Fruit fly (Drosophila melanogaster) whole organism, prepupa: ENCODE results near the gene stwl.
A peak's percentile ranks its signal among the peaks of the same experiment; 100 is the strongest.

Experiments
- Blimp-1 ChIP-seq: fragments of 200-800 bp; sonication (Bioruptor generic); optimal IDR thresholded peaks from 3 replicates; lab custom pipeline; 2017; ENCODE audit warnings: missing biosample characterization, missing genetic modification characterization, mild to moderate bottlenecking, moderate library complexity, missing genetic modification reagents
- CG10631 ChIP-seq: fragments of 200-800 bp; sonication (Bioruptor generic); optimal IDR thresholded peaks from 2 replicates; lab custom pipeline; 2016; ENCODE audit warnings: missing biosample characterization, missing genetic modification characterization
- CG11294 ChIP-seq: fragments of 200-800 bp; sonication (Bioruptor generic); IDR thresholded peaks from 2 replicates; pipeline ENCODE4 v1.3.6; 2022; ENCODE audit warnings: missing biosample characterization, missing genetic modification characterization
- CG11902 ChIP-seq: fragments of 200-800 bp; sonication (Bioruptor generic); optimal IDR thresholded peaks from 3 replicates; lab custom pipeline; 2016; ENCODE audit warnings: missing biosample characterization, missing genetic modification characterization
- CG15336 ChIP-seq: fragments of 200-800 bp; sonication (Bioruptor generic); IDR thresholded peaks from 2 replicates; pipeline ENCODE4 v1.3.6; 2022; ENCODE audit warnings: missing biosample characterization, missing genetic modification characterization
- CG16779 ChIP-seq: fragments of 200-800 bp; sonication (Bioruptor generic); optimal IDR thresholded peaks from 3 replicates; lab custom pipeline; 2017; ENCODE audit warnings: missing biosample characterization, mild to moderate bottlenecking, missing genetic modification characterization
- CG3032 ChIP-seq: fragments of 200-800 bp; optimal IDR thresholded peaks from 2 replicates; lab custom pipeline; 2019; ENCODE audit warnings: missing biosample characterization, mild to moderate bottlenecking, missing genetic modification characterization, moderate library complexity
- CG31627 ChIP-seq: fragments of 200-800 bp; sonication (Bioruptor generic); optimal IDR thresholded peaks from 3 replicates; lab custom pipeline; 2016; ENCODE audit warnings: missing biosample characterization, missing genetic modification characterization
- CG34406 ChIP-seq: fragments of 200-800 bp; sonication (Bioruptor generic); optimal IDR thresholded peaks from 3 replicates; lab custom pipeline; 2016; ENCODE audit warnings: missing biosample characterization, missing genetic modification characterization
- CG3919 ChIP-seq: fragments of 200-800 bp; sonication (Bioruptor generic); optimal IDR thresholded peaks from 3 replicates; lab custom pipeline; 2016; ENCODE audit warnings: missing biosample characterization, missing genetic modification characterization
- CG6163 ChIP-seq: fragments of 200-800 bp; sonication (Bioruptor generic); IDR thresholded peaks from 3 replicates; pipeline ENCODE4 v1.3.6; 2022; ENCODE audit warnings: missing biosample characterization, missing genetic modification characterization
- CG6276 ChIP-seq: fragments of 200-800 bp; sonication (Bioruptor generic); optimal IDR thresholded peaks from 2 replicates; lab custom pipeline; 2017; ENCODE audit warnings: missing biosample characterization, mild to moderate bottlenecking, missing genetic modification characterization
- CG6854 ChIP-seq: fragments of 200-800 bp; sonication (Bioruptor generic); optimal IDR thresholded peaks from 2 replicates; lab custom pipeline; 2017; ENCODE audit warnings: missing biosample characterization, mild to moderate bottlenecking, missing genetic modification characterization
- CG7368 ChIP-seq: fragments of 200-800 bp; sonication (Bioruptor generic); optimal IDR thresholded peaks from 3 replicates; lab custom pipeline; 2016; ENCODE audit warnings: missing biosample characterization, missing genetic modification characterization
- CG8119 ChIP-seq: fragments of 200-800 bp; sonication (Bioruptor generic); IDR thresholded peaks from 3 replicates; pipeline ENCODE4 v1.3.6; 2022; ENCODE audit warnings: missing biosample characterization, missing genetic modification characterization
- CG8632 ChIP-seq: fragments of 200-800 bp; sonication (Bioruptor generic); optimal IDR thresholded peaks from 3 replicates; lab custom pipeline; 2016; ENCODE audit warnings: missing biosample characterization, missing genetic modification characterization
- Eip75B ChIP-seq: fragments of 200-800 bp; sonication (Bioruptor generic); optimal IDR thresholded peaks from 3 replicates; lab custom pipeline; 2016; ENCODE audit warnings: missing biosample characterization, missing genetic modification characterization
- Eip78C ChIP-seq: fragments of 200-800 bp; sonication (Bioruptor generic); peaks from one replicate; lab custom pipeline; 2016; ENCODE audit warnings: missing biosample characterization, missing genetic modification characterization
- Ets21C ChIP-seq: fragments of 200-800 bp; sonication (Bioruptor generic); optimal IDR thresholded peaks from 3 replicates; lab custom pipeline; 2016; ENCODE audit warnings: missing biosample characterization, missing genetic modification characterization
- Gug ChIP-seq: fragments of 200-800 bp; sonication (Bioruptor generic); IDR thresholded peaks from 2 replicates; pipeline ENCODE4 v1.3.6; 2022; ENCODE audit warnings: missing biosample characterization, missing genetic modification characterization
- Hr38 ChIP-seq: sonication (Bioruptor generic); optimal IDR thresholded peaks from 2 replicates; lab custom pipeline; 2016; ENCODE audit warnings: missing biosample characterization, missing genetic modification characterization
- Hr39 ChIP-seq: fragments of 200-800 bp; sonication (Bioruptor generic); optimal IDR thresholded peaks from 2 replicates; lab custom pipeline; 2016; ENCODE audit warnings: missing biosample characterization, missing genetic modification characterization
- Hr4 ChIP-seq: fragments of 200-800 bp; sonication (Bioruptor generic); optimal IDR thresholded peaks from 3 replicates; lab custom pipeline; 2016; ENCODE audit warnings: missing biosample characterization, missing genetic modification characterization
- Lpt ChIP-seq: fragments of 200-800 bp; sonication (Bioruptor generic); optimal IDR thresholded peaks from 3 replicates; lab custom pipeline; 2016; ENCODE audit warnings: missing biosample characterization, missing genetic modification characterization
- Met ChIP-seq: fragments of 200-800 bp; sonication (Bioruptor generic); optimal IDR thresholded peaks from 3 replicates; lab custom pipeline; 2016; ENCODE audit warnings: missing biosample characterization, missing genetic modification characterization
- OdsH ChIP-seq: fragments of 200-800 bp; sonication (Bioruptor generic); optimal IDR thresholded peaks from 3 replicates; lab custom pipeline; 2016; ENCODE audit warnings: missing biosample characterization, missing genetic modification characterization
- Smox ChIP-seq: fragments of 200-800 bp; sonication (Bioruptor generic); optimal IDR thresholded peaks from 3 replicates; lab custom pipeline; 2016; ENCODE audit warnings: missing biosample characterization, missing genetic modification characterization
- Sox102F ChIP-seq: fragments of 200-800 bp; sonication (Bioruptor generic); optimal IDR thresholded peaks from 2 replicates; lab custom pipeline; 2016; ENCODE audit warnings: missing biosample characterization, mild to moderate bottlenecking, missing genetic modification characterization
- Sox14 ChIP-seq: fragments of 200-800 bp; sonication (Bioruptor generic); optimal IDR thresholded peaks from 3 replicates; lab custom pipeline; 2016; ENCODE audit warnings: missing biosample characterization, missing genetic modification characterization
- Sox15 ChIP-seq: fragments of 200-800 bp; sonication (Bioruptor generic); optimal IDR thresholded peaks from 3 replicates; lab custom pipeline; 2016; ENCODE audit warnings: missing biosample characterization, missing genetic modification characterization
- achi ChIP-seq: fragments of 200-800 bp; sonication (Bioruptor generic); optimal IDR thresholded peaks from 3 replicates; lab custom pipeline; 2016; ENCODE audit warnings: missing biosample characterization, missing genetic modification characterization
- acj6 ChIP-seq: fragments of 200-800 bp; sonication (Bioruptor generic); optimal IDR thresholded peaks from 3 replicates; lab custom pipeline; 2016; ENCODE audit warnings: missing biosample characterization, missing genetic modification characterization
- cyc ChIP-seq: fragments of 200-800 bp; sonication (Bioruptor generic); optimal IDR thresholded peaks from 3 replicates; lab custom pipeline; 2016; ENCODE audit warnings: missing biosample characterization, missing genetic modification characterization
- eg ChIP-seq: fragments of 200-800 bp; sonication (Bioruptor generic); IDR thresholded peaks from 3 replicates; pipeline ENCODE4 v1.3.6; 2022; ENCODE audit warnings: missing biosample characterization, missing genetic modification characterization
- fd59A ChIP-seq: fragments of 200-800 bp; sonication (Bioruptor generic); optimal IDR thresholded peaks from 2 replicates; lab custom pipeline; 2017; ENCODE audit warnings: missing biosample characterization, mild to moderate bottlenecking, missing genetic modification characterization, missing genetic modification reagents
- fd85E ChIP-seq: fragments of 200-800 bp; sonication (Bioruptor generic); optimal IDR thresholded peaks from 3 replicates; lab custom pipeline; 2016; ENCODE audit warnings: missing biosample characterization, missing genetic modification characterization
- fkh ChIP-seq: fragments of 200-800 bp; sonication (Bioruptor generic); optimal IDR thresholded peaks from 3 replicates; lab custom pipeline; 2017; ENCODE audit warnings: missing biosample characterization, mild to moderate bottlenecking, missing genetic modification characterization, moderate library complexity
- lz ChIP-seq: fragments of 200-800 bp; sonication (Bioruptor generic); optimal IDR thresholded peaks from 3 replicates; lab custom pipeline; 2016; ENCODE audit warnings: missing biosample characterization, missing genetic modification characterization
- net ChIP-seq: fragments of 200-800 bp; sonication (Bioruptor generic); optimal IDR thresholded peaks from 3 replicates; lab custom pipeline; 2016; ENCODE audit warnings: missing biosample characterization, missing genetic modification characterization
- pdm3 ChIP-seq: fragments of 200-800 bp; sonication (Bioruptor generic); optimal IDR thresholded peaks from 3 replicates; lab custom pipeline; 2016; ENCODE audit warnings: missing biosample characterization, missing genetic modification characterization
- salr ChIP-seq, 2 experiments: fragments of 200-800 bp; sonication (Bioruptor generic); optimal IDR thresholded peaks; 3 replicates each; lab custom pipeline; 2016 to 2018; ENCODE audit warnings: missing biosample characterization in 2 of 2, missing genetic modification characterization in 2 of 2, mild to moderate bottlenecking in 1 of 2
- spab ChIP-seq: fragments of 200-800 bp; sonication (Bioruptor generic); optimal IDR thresholded peaks from 2 replicates; lab custom pipeline; 2017; ENCODE audit warnings: missing biosample characterization, mild to moderate bottlenecking, missing genetic modification characterization, missing genetic modification reagents
- svp ChIP-seq: fragments of 200-800 bp; sonication (Bioruptor generic); peaks from one replicate; lab custom pipeline; 2016; ENCODE audit warnings: missing biosample characterization, missing genetic modification characterization
- topi ChIP-seq: fragments of 200-800 bp; sonication (Bioruptor generic); optimal IDR thresholded peaks from 3 replicates; lab custom pipeline; 2016; ENCODE audit warnings: missing biosample characterization, missing genetic modification characterization
- vri ChIP-seq: fragments of 200-800 bp; sonication (Bioruptor generic); optimal IDR thresholded peaks from 3 replicates; lab custom pipeline; 2016; ENCODE audit warnings: missing biosample characterization, mild to moderate bottlenecking, missing genetic modification characterization

The stwl gene

DNA sequence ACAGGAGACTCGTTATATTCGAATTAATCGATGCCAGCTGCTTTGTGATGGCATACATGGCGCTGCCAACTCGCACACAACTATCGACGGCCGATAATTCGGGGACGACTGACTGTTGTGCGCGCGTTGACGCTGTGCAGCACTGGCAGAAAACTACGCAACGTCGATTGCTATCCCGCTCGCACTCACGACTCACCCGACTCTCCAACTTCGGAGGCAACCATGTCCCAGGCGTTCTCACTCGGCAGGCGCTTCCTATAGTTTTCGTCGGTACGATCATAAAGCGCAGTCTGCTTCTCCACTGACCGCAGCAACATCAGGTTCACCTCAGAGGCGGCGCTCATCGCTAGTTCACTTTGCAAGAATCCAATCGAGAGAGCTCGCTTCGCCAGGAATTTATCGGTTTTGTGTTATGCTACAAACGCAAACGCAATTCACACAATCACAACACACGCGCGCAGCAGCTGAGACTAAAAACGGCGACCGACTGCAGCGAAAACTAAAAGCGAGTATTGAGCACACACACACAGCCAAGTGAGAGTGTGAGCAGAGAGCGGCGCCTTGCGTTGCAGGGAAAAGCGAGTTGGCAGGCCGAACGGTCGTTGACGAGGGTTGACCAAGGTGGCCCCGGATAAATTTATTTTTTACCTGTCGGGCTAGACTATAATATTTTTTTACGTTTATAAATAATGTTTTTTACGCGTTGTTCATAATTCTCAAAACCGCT lies at the start of gene stwl:
stwl (minus strand) TSS at position 521 of the 727 bp plus-strand sequence.
- peak; percentile 18 for TF ChIP-seq Hr38 (GFP tag; lab: Kevin White, UChicago)
- no peak for TF ChIP-seq net (GFP tag; lab: Kevin White, UChicago)
- TF ChIP-seq acj6: peak; percentile 36
- no peak for TF ChIP-seq Blimp-1 (GFP tag; lab: Kevin White, UChicago)
- peak; percentile 67 for TF ChIP-seq CG6163
- TF ChIP-seq CG6854: no peak
- peak; percentile 43 for TF ChIP-seq lz (GFP tag; lab: Kevin White, UChicago)
- TF ChIP-seq Hr39: peak; percentile 64
- TF ChIP-seq CG10631 (GFP tag; lab: Kevin White, UChicago): peak; percentile 45
- TF ChIP-seq OdsH (GFP tag; lab: Kevin White, UChicago): peak; percentile 48
- 0 out of 2 replicates have a peak, but pooled peaks have one; percentile 14 for TF ChIP-seq CG11294
- TF ChIP-seq svp (GFP tag; lab: Kevin White, UChicago): peak; percentile 61
- TF ChIP-seq pdm3 (GFP tag; lab: Kevin White, UChicago): peak; percentile 40
- TF ChIP-seq CG3032 (tag; lab: Kevin White, UChicago): peak; percentile 16
- peak; percentile 19 for TF ChIP-seq Smox (GFP tag; lab: Kevin White, UChicago)
- TF ChIP-seq CG16779 (tag; lab: Kevin White, UChicago): no peak
- TF ChIP-seq Sox14: peak; percentile 57
- peak; percentile 22; the same call in 2 of the 3 replicates for TF ChIP-seq eg (GFP tag; lab: Robert Waterston, UW)
- TF ChIP-seq cyc: peak; percentile 52
- TF ChIP-seq CG11902 (GFP tag; lab: Kevin White, UChicago): peak; percentile 46
- peak; percentile 19 for TF ChIP-seq Hr4 (GFP tag; lab: Kevin White, UChicago)
- TF ChIP-seq spab: no peak
- peak; percentile 13 for TF ChIP-seq topi (GFP tag; lab: Kevin White, UChicago)
- TF ChIP-seq fd59A (GFP tag; lab: Kevin White, UChicago): no peak
- peak; percentile 47; the same call in 1 of the 2 replicates for TF ChIP-seq Gug (GFP tag; lab: Robert Waterston, UW)
- peak; percentile 56 for TF ChIP-seq CG31627 (GFP tag; lab: Kevin White, UChicago)
- TF ChIP-seq Ets21C (GFP tag; lab: Kevin White, UChicago): peak; percentile 33
- peak; percentile 6 for TF ChIP-seq Sox15 (GFP tag; lab: Kevin White, UChicago)
- no peak; the same call in 1 of the 3 replicates for TF ChIP-seq CG8119 (GFP tag; lab: Robert Waterston, UW)
- TF ChIP-seq achi: peak; percentile 16
- peak; percentile 28 for TF ChIP-seq Eip75B (GFP tag; lab: Kevin White, UChicago)
- TF ChIP-seq Eip78C (GFP tag; lab: Kevin White, UChicago): peak; percentile 71

DNA sequence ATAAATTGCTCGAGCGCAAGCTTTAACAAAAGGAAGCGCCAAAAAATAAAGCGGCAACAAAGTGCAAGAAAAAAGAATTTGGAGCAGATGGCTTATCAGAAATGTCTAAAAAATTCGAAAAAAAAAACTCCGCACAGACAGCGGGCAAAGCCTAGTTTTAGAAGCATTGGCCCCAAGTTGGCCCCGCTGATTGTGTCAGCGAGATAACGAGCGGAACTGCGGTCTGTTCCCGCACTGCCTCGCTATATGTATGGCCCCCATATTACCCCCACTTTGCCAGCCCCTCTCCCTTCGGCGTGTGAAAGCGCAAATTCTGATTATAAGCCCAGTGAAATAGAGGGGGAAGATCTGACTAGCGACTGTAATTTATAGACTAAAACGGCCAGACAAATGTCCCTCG lies 47.2 kb upstream of the stwl start:
- TF ChIP-seq CG15336 (GFP tag; lab: Robert Waterston, UW) (no peak), svp (GFP tag; lab: Kevin White, UChicago) (peak; percentile 85), Eip78C (GFP tag; lab: Kevin White, UChicago) (peak; percentile 2), fd85E (GFP tag; lab: Kevin White, UChicago) (no peak)

DNA sequence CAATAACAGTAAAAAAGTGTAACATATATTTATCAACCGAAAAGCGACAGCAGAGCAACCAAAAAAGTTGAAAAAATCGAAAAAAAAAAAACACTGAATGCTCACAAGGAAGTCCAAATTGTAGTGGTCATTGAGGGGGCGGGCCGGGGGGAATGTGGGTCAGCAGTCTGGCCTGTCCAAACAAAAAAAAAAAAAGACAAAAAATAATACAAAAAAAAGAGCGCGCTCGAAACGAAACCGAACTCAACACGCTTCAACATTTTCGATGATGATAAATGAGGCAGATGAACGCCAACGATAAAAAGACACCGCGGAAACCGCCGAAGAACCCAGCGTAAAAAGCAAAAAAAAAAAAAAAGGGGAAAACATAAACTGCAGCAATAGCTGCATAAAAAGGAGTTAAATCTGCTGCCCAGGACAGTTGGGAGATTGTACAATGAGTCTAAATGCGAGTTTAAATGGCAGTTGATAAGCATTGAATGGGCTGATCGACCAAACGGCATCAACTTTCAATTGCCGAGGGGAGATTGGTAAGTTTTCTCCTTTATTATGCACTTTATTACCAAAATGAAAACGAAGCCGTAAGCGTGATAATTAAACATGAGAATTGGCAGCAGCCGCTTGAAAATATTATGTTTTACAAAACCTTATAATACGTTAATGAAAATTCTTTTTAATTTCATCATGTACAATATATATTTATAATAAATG lies 46.4 kb upstream of the stwl start:
- TF ChIP-seq Lpt (GFP tag; lab: Kevin White, UChicago): no peak
- TF ChIP-seq fkh (GFP tag; lab: Kevin White, UChicago): no peak
- TF ChIP-seq Sox102F (GFP tag; lab: Kevin White, UChicago): peak; percentile 66
- peak; percentile 78 for TF ChIP-seq svp (GFP tag; lab: Kevin White, UChicago)
- TF ChIP-seq CG6276: no peak
- peak; percentile 17 for TF ChIP-seq CG3919
- TF ChIP-seq topi (GFP tag; lab: Kevin White, UChicago): peak; percentile 33
- no peak for TF ChIP-seq fd59A (GFP tag; lab: Kevin White, UChicago)
- no peak for TF ChIP-seq CG11294
- TF ChIP-seq Met: peak; percentile 41
- peak; percentile 50 for TF ChIP-seq Eip75B (GFP tag; lab: Kevin White, UChicago)
- peak; percentile 30 for TF ChIP-seq CG8632 (GFP tag; lab: Kevin White, UChicago)
- TF ChIP-seq CG6854: peak; percentile 77
- peak; percentile 50 for TF ChIP-seq net (GFP tag; lab: Kevin White, UChicago)
- peak; percentile 57 for TF ChIP-seq CG34406 (GFP tag; lab: Kevin White, UChicago)
- peak; percentile 14 for TF ChIP-seq vri (GFP tag; lab: Kevin White, UChicago)
- TF ChIP-seq CG6163: peak; percentile 69; the same call in 2 of the 3 replicates
- TF ChIP-seq eg (GFP tag; lab: Robert Waterston, UW): peak; percentile 50; the same call in 1 of the 3 replicates
- TF ChIP-seq cyc: no peak
- peak; percentile 38 for TF ChIP-seq achi
- peak; percentile 53; the same call in 2 of the 3 replicates for TF ChIP-seq CG8119 (GFP tag; lab: Robert Waterston, UW)
- TF ChIP-seq Eip78C (GFP tag; lab: Kevin White, UChicago): peak; percentile 69
- no peak for TF ChIP-seq CG16779 (tag; lab: Kevin White, UChicago)
- peak; percentile 8 for TF ChIP-seq CG7368 (GFP tag; lab: Kevin White, UChicago)
- no peak for TF ChIP-seq salr (GFP tag; optimal IDR thresholded peaks at IDR 0.05; lab: Kevin White, UChicago)
